Fruit fly (Drosophila melanogaster) whole organism, pupa: ENCODE measurements around the gene RpS27.

Source experiments
- CG10348 ChIP-seq: fragments of 200-800 bp; sonication (Bioruptor generic); IDR thresholded peaks from 2 replicates; pipeline ENCODE4 v1.3.6; 2022; ENCODE audit warnings: missing biosample characterization, missing genetic modification characterization
- CG12605 ChIP-seq: fragments of 200-800 bp; sonication (Bioruptor generic); IDR thresholded peaks from 2 replicates; pipeline ENCODE4 v1.3.6; 2022; ENCODE audit warnings: missing biosample characterization, missing genetic modification characterization
- CG14655 ChIP-seq: fragments of 200-800 bp; sonication (Bioruptor generic); optimal IDR thresholded peaks from 3 replicates; lab custom pipeline; 2017; ENCODE audit warnings: mild to moderate bottlenecking, missing biosample characterization, missing genetic modification reagents, missing genetic modification characterization
- CG15710 ChIP-seq: fragments of 200-800 bp; sonication (Bioruptor generic); optimal IDR thresholded peaks from 2 replicates; lab custom pipeline; 2018; ENCODE audit warnings: missing biosample characterization, mild to moderate bottlenecking, missing genetic modification characterization, moderate library complexity
- CG34367 ChIP-seq: fragments of 200-800 bp; sonication (Bioruptor generic); optimal IDR thresholded peaks from 2 replicates; lab custom pipeline; 2018; ENCODE audit warnings: missing biosample characterization, mild to moderate bottlenecking, missing genetic modification characterization
- CG8159 ChIP-seq: fragments of 200-800 bp; sonication (Bioruptor generic); optimal IDR thresholded peaks from 3 replicates; lab custom pipeline; 2018; ENCODE audit warnings: missing biosample characterization, mild to moderate bottlenecking, missing genetic modification characterization, moderate library complexity
- CG8301 ChIP-seq: fragments of 200-800 bp; sonication (Bioruptor generic); optimal IDR thresholded peaks from 2 replicates; lab custom pipeline; 2018; ENCODE audit warnings: missing biosample characterization, mild to moderate bottlenecking, missing genetic modification characterization
- D1 ChIP-seq: fragments of 200-800 bp; sonication (Bioruptor generic); optimal IDR thresholded peaks from 2 replicates; lab custom pipeline; 2018; ENCODE audit warnings: missing biosample characterization, mild to moderate bottlenecking, missing genetic modification characterization, moderate library complexity
- Ets98B ChIP-seq: fragments of 200-800 bp; sonication (Bioruptor generic); IDR thresholded peaks from 2 replicates; pipeline ENCODE4 v1.3.6; 2022; ENCODE audit warnings: missing biosample characterization, missing genetic modification characterization
- Pif1A ChIP-seq: fragments of 200-800 bp; sonication (Bioruptor generic); optimal IDR thresholded peaks from 3 replicates; lab custom pipeline; 2016; ENCODE audit warnings: missing biosample characterization, missing genetic modification characterization
- Pif1B ChIP-seq: fragments of 200-800 bp; sonication (Bioruptor generic); optimal IDR thresholded peaks from 3 replicates; lab custom pipeline; 2016; ENCODE audit warnings: missing biosample characterization, missing genetic modification characterization
- gl ChIP-seq: fragments of 200-800 bp; sonication (Bioruptor generic); optimal IDR thresholded peaks from 2 replicates; lab custom pipeline; 2018; ENCODE audit warnings: missing biosample characterization, mild to moderate bottlenecking, missing genetic modification characterization
- rn ChIP-seq: fragments of 200-800 bp; sonication (Bioruptor generic); IDR thresholded peaks from 2 replicates; pipeline ENCODE4 v1.3.6; 2022; ENCODE audit warnings: missing biosample characterization, missing genetic modification characterization

dm6 chr3R:25208042-25208766 is 39.1 kb downstream of the RpS27 start, which contains the start of gene Cad96Ca:
- no peak for TF ChIP-seq gl (tag; lab: Kevin White, UChicago)
- no peak for TF ChIP-seq CG8159
- no peak for TF ChIP-seq CG8301 (tag; lab: Kevin White, UChicago)
- TF ChIP-seq Pif1B (GFP tag; lab: Kevin White, UChicago) = no peak
- no peak for TF ChIP-seq rn (GFP tag; lab: Robert Waterston, UW)
- TF ChIP-seq CG10348 = no peak
- TF ChIP-seq CG15710 (tag; lab: Kevin White, UChicago) = no peak
- no peak for TF ChIP-seq CG34367
- peak; percentile 21; the same call in 1 of the 2 replicates for TF ChIP-seq CG12605 (GFP tag; lab: Robert Waterston, UW)
- no peak for TF ChIP-seq CG14655 (GFP tag; lab: Kevin White, UChicago)
- peak; percentile 24; the same call in 1 of the 2 replicates for TF ChIP-seq Ets98B (GFP tag; lab: Robert Waterston, UW)
- no peak for TF ChIP-seq D1 (tag; lab: Kevin White, UChicago)
- peak; percentile 23 for TF ChIP-seq Pif1A (GFP tag; lab: Kevin White, UChicago)
